Worm (Caenorhabditis elegans): Measurements from ENCODE around the gene wee-1.1.

The wee-1.1 gene

ce11 chrII:9559929-9560328 lies 23.4 kb downstream of the wee-1.1 start, which contains the start of gene F35H8.4:
Gene F35H8.4, minus strand, starts transcription at chrII:9560029.
- TF ChIP-seq sox-2 (GFP tag; IDR thresholded peaks at IDR 0.05) (no peak), tbx-7 (tag; optimal IDR thresholded peaks at IDR 0.05) (no peak), odd-2 (tag; optimal IDR thresholded peaks at IDR 0.05) (no peak), pha-4 (tag; optimal IDR thresholded peaks at IDR 0.05) (no peak), gmeb-2 (tag; optimal IDR thresholded peaks at IDR 0.05) (no peak), che-1 (tag; optimal IDR thresholded peaks at IDR 0.05) (no peak), F13H6.1 (tag; optimal IDR thresholded peaks at IDR 0.05) (no peak), dmd-4 (tag; optimal IDR thresholded peaks at IDR 0.05; ENCODE audit: borderline replicate concordance) (no peak), ceh-18 (tag; optimal IDR thresholded peaks at IDR 0.05) (no peak), elt-2 (tag; optimal IDR thresholded peaks at IDR 0.05) (no peak), pax-1 (tag; optimal IDR thresholded peaks at IDR 0.05) (no peak), ttx-3 (tag; optimal IDR thresholded peaks at IDR 0.05) (no peak), ceh-9 (tag; optimal IDR thresholded peaks at IDR 0.05) (no peak)

ce11 chrII:9558906-9559305 lies 24.5 kb downstream of the wee-1.1 start:
- TF ChIP-seq sdc-2 (tag; optimal IDR thresholded peaks at IDR 0.05): no peak
- no peak for TF ChIP-seq ztf-16 (tag; optimal IDR thresholded peaks at IDR 0.05)
- no peak for TF ChIP-seq ahr-1 (tag; optimal IDR thresholded peaks at IDR 0.05)
- TF ChIP-seq sox-4 (tag; optimal IDR thresholded peaks at IDR 0.05): no peak
- no peak for TF ChIP-seq ceh-9 (tag; optimal IDR thresholded peaks at IDR 0.05)
- TF ChIP-seq K02D7.2 (tag; optimal IDR thresholded peaks at IDR 0.05): no peak
- TF ChIP-seq dve-1 (tag; optimal IDR thresholded peaks at IDR 0.05): no peak
- TF ChIP-seq zip-5 (tag; optimal IDR thresholded peaks at IDR 0.05): no peak
- TF ChIP-seq nhr-11 (tag; optimal IDR thresholded peaks at IDR 0.05): no peak
- TF ChIP-seq unc-42 (tag; optimal IDR thresholded peaks at IDR 0.05): no peak
- TF ChIP-seq nhr-232 (tag; optimal IDR thresholded peaks at IDR 0.05): no peak
- no peak for TF ChIP-seq pqm-1 (tag; optimal IDR thresholded peaks at IDR 0.05)
- TF ChIP-seq Y22D7AL.16 (tag; optimal IDR thresholded peaks at IDR 0.05): no peak
- no peak for TF ChIP-seq hlh-8 (tag; optimal IDR thresholded peaks at IDR 0.05)
- no peak for TF ChIP-seq pax-1 (tag; optimal IDR thresholded peaks at IDR 0.05)
- TF ChIP-seq hlh-6 (tag; optimal IDR thresholded peaks at IDR 0.05): no peak
- no peak for TF ChIP-seq lin-11 (tag; optimal IDR thresholded peaks at IDR 0.05)
- no peak for TF ChIP-seq rnt-1 (tag; optimal IDR thresholded peaks at IDR 0.05)

DNA sequence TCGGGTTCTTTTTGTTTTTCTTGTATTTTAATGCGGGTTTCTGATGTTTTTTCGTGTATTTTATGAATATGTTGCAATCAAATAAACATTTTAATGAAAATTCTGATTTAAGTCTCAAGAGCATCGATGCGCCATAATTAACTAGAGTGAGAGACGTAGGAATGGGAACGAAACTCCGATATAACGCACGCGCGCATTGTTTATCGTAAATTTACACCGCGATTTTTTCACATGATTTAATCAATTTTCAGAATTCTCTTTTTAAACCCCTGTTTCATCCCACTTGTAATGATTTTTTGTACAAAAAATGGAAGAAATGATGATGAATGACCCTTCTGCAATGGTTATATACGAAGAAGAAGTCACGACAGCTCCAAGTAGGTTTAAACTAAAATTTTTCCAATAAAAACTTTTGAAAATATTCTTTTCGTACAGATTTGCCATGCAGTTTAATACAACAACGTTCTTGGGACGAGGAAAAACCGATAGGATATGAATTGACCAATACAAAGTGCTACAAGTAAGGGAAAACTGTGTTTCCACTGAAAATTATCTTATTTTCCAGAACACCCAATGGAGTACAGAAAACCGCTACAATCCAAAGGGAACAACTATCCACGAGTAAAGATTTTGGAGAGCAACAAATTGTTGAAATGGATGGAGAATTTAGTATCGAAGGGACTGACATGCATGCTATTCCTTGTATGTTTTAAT lies 25.8 kb downstream of the wee-1.1 start, which contains the start of gene zfp-2:
Gene zfp-2 (plus strand): TSS at position 214 of the 714 bp plus-strand sequence.
- TF ChIP-seq lin-11 (tag; optimal IDR thresholded peaks at IDR 0.05): no peak
- TF ChIP-seq unc-42 (tag; optimal IDR thresholded peaks at IDR 0.05): peak; percentile 47

- TF ChIP-seq unc-55 (GFP tag; optimal IDR thresholded peaks at IDR 0.05) (no peak), fkh-10 (GFP tag; optimal IDR thresholded peaks at IDR 0.05) (no peak), K02D7.2 (tag; optimal IDR thresholded peaks at IDR 0.05) (no peak), hlh-30 (tag; optimal IDR thresholded peaks at IDR 0.05; ENCODE audit: insufficient read depth) (no peak), elt-4 (tag; optimal IDR thresholded peaks at IDR 0.05) (no peak)
Observed at ce11 chrII:9556582-9556981, 26.8 kb downstream of the wee-1.1 start.

DNA sequence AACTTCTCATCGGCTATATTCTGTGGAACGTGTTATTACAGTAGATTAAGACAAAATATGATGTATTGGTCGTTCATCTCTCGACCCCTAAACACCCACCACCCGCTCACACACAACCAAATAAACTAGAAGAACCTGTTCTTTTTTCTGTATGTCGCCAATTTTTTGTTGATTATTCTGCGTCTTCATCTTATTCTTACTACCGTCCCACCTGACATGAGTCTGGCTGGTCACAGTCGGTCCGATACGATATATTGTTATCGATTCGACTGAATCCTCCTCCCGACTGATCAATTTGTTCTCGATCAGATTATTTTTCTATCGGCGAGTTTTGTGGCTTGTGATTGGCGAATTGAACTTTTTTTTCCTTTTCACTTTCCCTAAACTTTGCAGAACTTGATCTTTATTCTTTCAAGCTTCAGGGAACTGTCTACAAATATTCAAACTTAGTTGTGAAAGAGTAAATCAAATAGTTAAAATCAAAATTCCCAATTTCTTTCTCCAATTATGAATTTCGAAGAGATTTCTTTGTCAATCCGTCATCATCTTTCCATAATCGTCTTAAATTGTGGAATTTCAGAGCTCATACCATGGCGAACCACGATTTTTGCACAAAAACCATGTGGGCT lies 28.3 kb downstream of the wee-1.1 start, which contains the start of gene F35H8.2:
Gene F35H8.2 (plus strand): TSS at position 579 of the 629 bp plus-strand sequence.
- TF ChIP-seq ceh-48 (tag; optimal IDR thresholded peaks at IDR 0.05) (no peak), sox-2 (GFP tag; IDR thresholded peaks at IDR 0.05) (no peak), hlh-6 (tag; optimal IDR thresholded peaks at IDR 0.05) (no peak), ceh-2 (tag; optimal IDR thresholded peaks at IDR 0.05) (no peak)
